Fruit fly (Drosophila melanogaster) whole organism, embryonic: Measurements from ENCODE around the gene CG15365.

Experiments
- CG10979 ChIP-seq: fragments of 200-800 bp; sonication (Bioruptor generic); optimal IDR thresholded peaks from 2 replicates; lab custom pipeline; 2018; ENCODE audit warnings: missing biosample characterization, mild to moderate bottlenecking, missing genetic modification characterization, moderate library complexity
- CG11247 ChIP-seq: fragments of 200-800 bp; sonication (Bioruptor generic); IDR thresholded peaks from 2 replicates; pipeline ENCODE4 v1.3.6; 2022; ENCODE audit warnings: missing biosample characterization, missing genetic modification characterization
- CG12659 ChIP-seq: fragments of 200-800 bp; sonication (Bioruptor generic); optimal IDR thresholded peaks from 3 replicates; lab custom pipeline; 2017; ENCODE audit warnings: mild to moderate bottlenecking, missing biosample characterization, missing genetic modification reagents, missing genetic modification characterization
- CG12942 ChIP-seq: fragments of 200-800 bp; sonication (Bioruptor generic); optimal IDR thresholded peaks from 3 replicates; lab custom pipeline; 2016; ENCODE audit warnings: missing biosample characterization, missing genetic modification characterization
- CG14050 ChIP-seq: fragments of 200-800 bp; sonication (Bioruptor generic); IDR thresholded peaks from 3 replicates; pipeline ENCODE4 v1.3.6; 2022; ENCODE audit warnings: missing biosample characterization, missing genetic modification characterization
- CG14441 ChIP-seq: fragments of 200-800 bp; sonication (Bioruptor generic); IDR thresholded peaks from 2 replicates; pipeline ENCODE4 v1.3.6; 2022; ENCODE audit warnings: missing biosample characterization, missing genetic modification characterization
- CG15011 ChIP-seq: fragments of 200-800 bp; sonication (Bioruptor generic); optimal IDR thresholded peaks from 3 replicates; lab custom pipeline; 2018; ENCODE audit warnings: missing biosample characterization, mild to moderate bottlenecking, missing genetic modification characterization
- CG15514 ChIP-seq: fragments of 200-800 bp; sonication (Bioruptor generic); optimal IDR thresholded peaks from 3 replicates; lab custom pipeline; 2017; ENCODE audit warnings: missing biosample characterization, missing genetic modification characterization, mild to moderate bottlenecking, moderate library complexity, missing genetic modification reagents
- CG17361 ChIP-seq: fragments of 200-800 bp; sonication (Bioruptor generic); IDR thresholded peaks from 3 replicates; pipeline ENCODE4 v1.3.6; 2022; ENCODE audit warnings: missing biosample characterization, missing genetic modification characterization
- CG2129 ChIP-seq: fragments of 200-800 bp; sonication (Bioruptor generic); IDR thresholded peaks from 2 replicates; pipeline ENCODE4 v1.3.6; 2022; ENCODE audit warnings: missing biosample characterization, missing genetic modification characterization; ENCODE audit not compliant: partially characterized antibody
- CG2199 ChIP-seq: fragments of 200-800 bp; sonication (Bioruptor generic); IDR thresholded peaks from 3 replicates; pipeline ENCODE4 v1.3.6; 2022; ENCODE audit warnings: missing biosample characterization, missing genetic modification characterization
- CG30403 ChIP-seq: fragments of 200-800 bp; sonication (Bioruptor generic); optimal IDR thresholded peaks from 3 replicates; lab custom pipeline; 2016; ENCODE audit warnings: missing biosample characterization, missing genetic modification characterization
- CG3847 ChIP-seq: fragments of 200-800 bp; sonication (Bioruptor generic); IDR thresholded peaks from 2 replicates; pipeline ENCODE4 v1.3.6; 2022; ENCODE audit warnings: missing biosample characterization, missing genetic modification characterization
- CG3995 ChIP-seq: fragments of 200-800 bp; sonication (Bioruptor generic); optimal IDR thresholded peaks from 3 replicates; lab custom pipeline; 2016; ENCODE audit warnings: missing biosample characterization, missing genetic modification characterization
- CG42726 ChIP-seq: fragments of 200-800 bp; sonication (Bioruptor generic); IDR thresholded peaks from 2 replicates; pipeline ENCODE4 v1.3.6; 2022; ENCODE audit warnings: missing biosample characterization, missing genetic modification characterization; ENCODE audit not compliant: partially characterized antibody
- CG4360 ChIP-seq: fragments of 200-800 bp; sonication (Bioruptor generic); IDR thresholded peaks from 2 replicates; pipeline ENCODE4 v1.3.6; 2022; ENCODE audit warnings: missing biosample characterization, missing genetic modification characterization
- CG6791 ChIP-seq: fragments of 200-800 bp; sonication (Bioruptor generic); IDR thresholded peaks from 3 replicates; pipeline ENCODE4 v1.3.6; 2022; ENCODE audit warnings: missing biosample characterization, missing genetic modification characterization; ENCODE audit not compliant: partially characterized antibody
- CG7786 ChIP-seq: fragments of 200-800 bp; sonication (Bioruptor generic); optimal IDR thresholded peaks from 2 replicates; lab custom pipeline; 2016; ENCODE audit warnings: missing biosample characterization, missing genetic modification characterization
- CG9215 ChIP-seq: fragments of 200-800 bp; sonication (Bioruptor generic); IDR thresholded peaks from 2 replicates; pipeline ENCODE4 v1.3.6; 2022; ENCODE audit warnings: missing biosample characterization, missing genetic modification characterization
- CG9817 ChIP-seq: fragments of 200-800 bp; sonication (Bioruptor generic); optimal IDR thresholded peaks from 2 replicates; lab custom pipeline; 2018; ENCODE audit warnings: missing biosample characterization, mild to moderate bottlenecking, missing genetic modification characterization, moderate library complexity
- Dbx ChIP-seq: fragments of 200-800 bp; sonication (Bioruptor generic); IDR thresholded peaks from 3 replicates; pipeline ENCODE4 v1.3.6; 2022; ENCODE audit warnings: missing biosample characterization, missing genetic modification characterization
- Dref ChIP-seq: fragments of 200-800 bp; sonication (Bioruptor generic); IDR thresholded peaks from 2 replicates; pipeline ENCODE4 v1.3.6; 2022; ENCODE audit warnings: missing biosample characterization, missing genetic modification characterization
- Drgx ChIP-seq: fragments of 200-800 bp; sonication (Bioruptor generic); IDR thresholded peaks from 2 replicates; pipeline ENCODE4 v1.3.6; 2022; ENCODE audit warnings: missing biosample characterization, missing genetic modification characterization
- Elba2 ChIP-seq: fragments of 200-800 bp; sonication (Bioruptor generic); optimal IDR thresholded peaks from 3 replicates; lab custom pipeline; 2016; ENCODE audit warnings: missing biosample characterization, missing genetic modification characterization
- Hr3 ChIP-seq: fragments of 200-800 bp; sonication (Bioruptor generic); optimal IDR thresholded peaks from 3 replicates; lab custom pipeline; 2016; ENCODE audit warnings: missing biosample characterization, missing genetic modification characterization
- Kr ChIP-seq: fragments of 200-800 bp; sonication (Bioruptor generic); optimal IDR thresholded peaks from 2 replicates; lab custom pipeline; 2017; ENCODE audit warnings: missing biosample characterization, mild to moderate bottlenecking, missing genetic modification characterization
- Lim3 ChIP-seq: fragments of 200-800 bp; sonication (Bioruptor generic); IDR thresholded peaks from 2 replicates; pipeline ENCODE4 v1.3.6; 2022; ENCODE audit warnings: missing biosample characterization, missing genetic modification characterization
- Med ChIP-seq: fragments of 200-800 bp; sonication (Bioruptor generic); peaks from one replicate; lab custom pipeline; 2016; ENCODE audit warnings: missing biosample characterization, missing genetic modification characterization, mild to moderate bottlenecking, inconsistent platforms, moderate library complexity
- Opbp ChIP-seq: fragments of 200-800 bp; sonication (Bioruptor generic); IDR thresholded peaks from 3 replicates; pipeline ENCODE4 v1.3.6; 2022; ENCODE audit warnings: missing biosample characterization, missing genetic modification characterization; ENCODE audit not compliant: partially characterized antibody
- Rx ChIP-seq: fragments of 200-800 bp; sonication (Bioruptor generic); IDR thresholded peaks from 2 replicates; pipeline ENCODE4 v1.3.6; 2022; ENCODE audit warnings: missing biosample characterization, missing genetic modification characterization
- Six4 ChIP-seq: fragments of 200-800 bp; sonication (Bioruptor generic); optimal IDR thresholded peaks from 2 replicates; lab custom pipeline; 2016; ENCODE audit warnings: missing biosample characterization, missing genetic modification characterization
- amos ChIP-seq: fragments of 200-800 bp; sonication (Bioruptor generic); IDR thresholded peaks from 2 replicates; pipeline ENCODE4 v1.3.6; 2022; ENCODE audit warnings: missing biosample characterization, missing genetic modification characterization; ENCODE audit not compliant: partially characterized antibody
- ato ChIP-seq: fragments of 200-800 bp; sonication (Bioruptor generic); IDR thresholded peaks from 2 replicates; pipeline ENCODE4 v1.3.6; 2022; ENCODE audit warnings: missing biosample characterization, missing genetic modification characterization; ENCODE audit not compliant: partially characterized antibody
- bbx ChIP-seq: fragments of 200-800 bp; sonication (Bioruptor generic); IDR thresholded peaks from 2 replicates; pipeline ENCODE4 v1.3.6; 2022; ENCODE audit warnings: missing biosample characterization, missing genetic modification characterization; ENCODE audit not compliant: partially characterized antibody
- bigmax ChIP-seq: fragments of 200-800 bp; sonication (Bioruptor generic); optimal IDR thresholded peaks from 2 replicates; lab custom pipeline; 2018; ENCODE audit warnings: missing biosample characterization, mild to moderate bottlenecking, missing genetic modification characterization
- caup ChIP-seq: fragments of 200-800 bp; sonication (Bioruptor generic); optimal IDR thresholded peaks from 3 replicates; lab custom pipeline; 2017; ENCODE audit warnings: missing biosample characterization, mild to moderate bottlenecking, missing genetic modification characterization, moderate library complexity; ENCODE audit not compliant: severe bottlenecking
- chinmo ChIP-seq: fragments of 200-800 bp; sonication (Bioruptor generic); IDR thresholded peaks from 4 replicates; pipeline ENCODE4 v1.3.6; 2022; ENCODE audit warnings: missing biosample characterization, missing genetic modification characterization; ENCODE audit not compliant: partially characterized antibody
- crol ChIP-seq: fragments of 200-800 bp; sonication (Bioruptor generic); IDR thresholded peaks from 2 replicates; pipeline ENCODE4 v1.3.6; 2022; ENCODE audit warnings: missing biosample characterization, missing genetic modification characterization
- eyg ChIP-seq: fragments of 200-800 bp; sonication (Bioruptor generic); optimal IDR thresholded peaks from 3 replicates; lab custom pipeline; 2016; ENCODE audit warnings: missing biosample characterization, missing genetic modification characterization
- inv ChIP-seq: fragments of 200-800 bp; sonication (Bioruptor generic); IDR thresholded peaks from 2 replicates; pipeline ENCODE4 v1.3.6; 2022; ENCODE audit warnings: missing biosample characterization, missing genetic modification characterization; ENCODE audit not compliant: partially characterized antibody
- mld ChIP-seq: fragments of 200-800 bp; sonication (Bioruptor generic); IDR thresholded peaks from 3 replicates; pipeline ENCODE4 v1.3.6; 2022; ENCODE audit warnings: missing biosample characterization, missing genetic modification characterization; ENCODE audit not compliant: partially characterized antibody
- repo ChIP-seq: fragments of 200-800 bp; sonication (Bioruptor generic); optimal IDR thresholded peaks from 2 replicates; lab custom pipeline; 2016; ENCODE audit warnings: missing biosample characterization, missing genetic modification characterization
- sens ChIP-seq: fragments of 200-800 bp; sonication (Bioruptor generic); peaks from one replicate; lab custom pipeline; 2016; ENCODE audit warnings: missing biosample characterization, missing genetic modification characterization
- slbo ChIP-seq: fragments of 200-800 bp; sonication (Bioruptor generic); IDR thresholded peaks from 2 replicates; pipeline ENCODE4 v1.3.6; 2022; ENCODE audit warnings: missing biosample characterization, missing genetic modification characterization
- sug ChIP-seq: fragments of 200-800 bp; optimal IDR thresholded peaks from 2 replicates; lab custom pipeline; 2019; ENCODE audit warnings: missing biosample characterization, mild to moderate bottlenecking, missing genetic modification characterization, moderate library complexity
- tup ChIP-seq: fragments of 200-800 bp; sonication (Bioruptor generic); optimal IDR thresholded peaks from 2 replicates; lab custom pipeline; 2016; ENCODE audit warnings: missing biosample characterization, mild to moderate bottlenecking, missing genetic modification characterization, moderate library complexity
- unc-4 ChIP-seq: fragments of 200-800 bp; sonication (Bioruptor generic); IDR thresholded peaks from 2 replicates; pipeline ENCODE4 v1.3.6; 2022; ENCODE audit warnings: missing biosample characterization, missing genetic modification characterization; ENCODE audit not compliant: partially characterized antibody
- wek ChIP-seq: fragments of 200-800 bp; sonication (Bioruptor generic); optimal IDR thresholded peaks from 3 replicates; lab custom pipeline; 2018; ENCODE audit warnings: missing biosample characterization, mild to moderate bottlenecking, missing genetic modification characterization, moderate library complexity
- zen2 ChIP-seq: fragments of 200-800 bp; sonication (Bioruptor generic); IDR thresholded peaks from 3 replicates; pipeline ENCODE4 v1.3.6; 2022; ENCODE audit warnings: missing biosample characterization, missing genetic modification characterization; ENCODE audit not compliant: partially characterized antibody

Gene CG15365

dm6 chrX:9106775-9107283 is 39.0 kb upstream of the CG15365 start, which contains the start of gene Arfrp1 (continued):
- TF ChIP-seq CG11247 (no peak; the same call in 1 of the 2 replicates), CG9817 (tag; lab: Kevin White, UChicago) (peak; percentile 21), Lim3 (GFP tag; lab: Robert Waterston, UW) (no peak), Opbp (GFP tag; lab: Robert Waterston, UW) (peak; percentile 90), Kr (GFP tag; lab: Kevin White, UChicago) (no peak), ato (peak; percentile 55; the same call in 1 of the 2 replicates), CG3847 (GFP tag; lab: Robert Waterston, UW) (no peak), CG42726 (GFP tag; lab: Robert Waterston, UW) (peak; percentile 73), CG6791 (GFP tag; lab: Robert Waterston, UW) (peak; percentile 76), CG17361 (GFP tag; lab: Robert Waterston, UW) (peak; percentile 83; the same call in 2 of the 3 replicates), zen2 (GFP tag; lab: Robert Waterston, UW) (0 out of 3 replicates have a peak, but pooled peaks have one; percentile 44), repo (no peak), sug (tag; lab: Kevin White, UChicago) (peak; percentile 24), caup (GFP tag; lab: Kevin White, UChicago) (no peak), tup (GFP tag; lab: Kevin White, UChicago) (no peak), CG14441 (GFP tag; lab: Robert Waterston, UW) (0 out of 2 replicates have a peak, but pooled peaks have one; percentile 32), bigmax (GFP tag; lab: Kevin White, UChicago) (no peak), Drgx (GFP tag; lab: Robert Waterston, UW) (no peak), chinmo (GFP tag; lab: Robert Waterston, UW) (0 out of 4 replicates have a peak, but pooled peaks have one; percentile 72), slbo (GFP tag; lab: Robert Waterston, UW) (peak; percentile 61; the same call in 1 of the 2 replicates), Med (GFP tag; lab: Kevin White, UChicago) (peak; percentile 54), CG10979 (no peak), CG9215 (GFP tag; lab: Robert Waterston, UW) (0 out of 2 replicates have a peak, but pooled peaks have one; percentile 29), CG7786 (GFP tag; lab: Kevin White, UChicago) (peak; percentile 4), Dref (GFP tag; lab: Robert Waterston, UW) (peak; percentile 43), Hr3 (GFP tag; lab: Kevin White, UChicago) (peak; percentile 32), CG2129 (GFP tag; lab: Robert Waterston, UW) (peak; percentile 53), wek (GFP tag; lab: Kevin White, UChicago) (peak; percentile 88), eyg (GFP tag; lab: Kevin White, UChicago) (no peak), unc-4 (peak; percentile 75), bbx (GFP tag; lab: Robert Waterston, UW) (peak; percentile 85), CG12942 (GFP tag; lab: Kevin White, UChicago) (no peak), CG3995 (GFP tag; lab: Kevin White, UChicago) (peak; percentile 53), CG15011 (no peak), inv (GFP tag; lab: Robert Waterston, UW) (peak; percentile 75), CG14050 (GFP tag; lab: Robert Waterston, UW) (no peak), CG15514 (GFP tag; lab: Kevin White, UChicago) (peak; percentile 31), CG4360 (GFP tag; lab: Robert Waterston, UW) (no peak), mld (0 out of 3 replicates have a peak, but pooled peaks have one; percentile 50), Dbx (0 out of 3 replicates have a peak, but pooled peaks have one; percentile 5), amos (GFP tag; lab: Robert Waterston, UW) (peak; percentile 90), Elba2 (GFP tag; lab: Kevin White, UChicago) (peak; percentile 62), CG2199 (GFP tag; lab: Robert Waterston, UW) (no peak), Rx (GFP tag; lab: Robert Waterston, UW) (no peak), crol (GFP tag; lab: Robert Waterston, UW) (no peak), Six4 (no peak), CG12659 (GFP tag; lab: Kevin White, UChicago) (peak; percentile 17), CG30403 (GFP tag; lab: Kevin White, UChicago) (peak; percentile 51), sens (peak; percentile 86)
